Worm (Caenorhabditis elegans) whole organism, early embryonic: ENCODE results near the gene ifc-1.

ENCODE experiments used
- B0310.2 ChIP-seq: sonication (generic microtip); optimal IDR thresholded peaks from 2 replicates; lab custom pipeline; 2016; ENCODE audit warnings: mild to moderate bottlenecking, missing genetic modification characterization, missing compliant biosample characterization
- F13C5.2 ChIP-seq: sonication (generic microtip); optimal IDR thresholded peaks from 2 replicates; lab custom pipeline; 2017; ENCODE audit warnings: mild to moderate bottlenecking, missing genetic modification characterization, inconsistent platforms, missing compliant biosample characterization
- aly-1 ChIP-seq: sonication (generic microtip); optimal IDR thresholded peaks from 2 replicates; lab custom pipeline; 2016; ENCODE audit warnings: missing genetic modification characterization, missing compliant biosample characterization
- ama-1 ChIP-seq: fragments of 150-350 bp; optimal IDR thresholded peaks from 2 replicates; lab custom pipeline; 2014
- ceh-13 ChIP-seq: fragments of 200-800 bp; sonication (Bioruptor generic); optimal IDR thresholded peaks from 2 replicates; lab custom pipeline; 2018; ENCODE audit warnings: mild to moderate bottlenecking, missing genetic modification characterization, missing compliant biosample characterization
- ceh-36 ChIP-seq: sonication (generic microtip); optimal IDR thresholded peaks from 2 replicates; lab custom pipeline; 2016; ENCODE audit warnings: missing genetic modification characterization, inconsistent platforms, missing compliant biosample characterization
- ets-7 ChIP-seq: sonication (generic microtip); optimal IDR thresholded peaks from 2 replicates; lab custom pipeline; 2016; ENCODE audit warnings: missing genotype, missing genetic modification characterization, missing compliant biosample characterization
- flt-1 ChIP-seq: fragments of 200-800 bp; sonication (Bioruptor generic); IDR thresholded peaks from 2 replicates; pipeline ENCODE4 v1.3.6; 2022; ENCODE audit warnings: missing genetic modification characterization, missing compliant biosample characterization
- hmbx-1 ChIP-seq: sonication (generic microtip); optimal IDR thresholded peaks from 2 replicates; lab custom pipeline; 2016; ENCODE audit warnings: mild to moderate bottlenecking, missing genetic modification characterization, missing compliant biosample characterization
- hmg-4 ChIP-seq: fragments of 200-800 bp; sonication (Bioruptor generic); optimal IDR thresholded peaks from 2 replicates; lab custom pipeline; 2018; ENCODE audit warnings: mild to moderate bottlenecking, missing genetic modification characterization, missing compliant biosample characterization
- hnd-1 ChIP-seq: sonication (generic microtip); optimal IDR thresholded peaks from 2 replicates; lab custom pipeline; 2016; ENCODE audit warnings: missing genetic modification characterization, missing compliant biosample characterization
- pes-1 ChIP-seq: fragments of 200-800 bp; sonication (Bioruptor generic); IDR thresholded peaks from 2 replicates; pipeline ENCODE4 v1.3.6; 2022; ENCODE audit warnings: missing genetic modification reagents, missing genetic modification characterization, missing compliant biosample characterization
- scrt-1 ChIP-seq: fragments of 200-800 bp; sonication (Bioruptor generic); IDR thresholded peaks from 2 replicates; pipeline ENCODE4 v1.3.6; 2022; ENCODE audit warnings: missing genetic modification characterization, missing compliant biosample characterization
- sea-1 ChIP-seq: fragments of 200-800 bp; sonication (Bioruptor generic); conservative IDR thresholded peaks from 2 replicates; pipeline ENCODE4 v1.3.6; 2022; ENCODE audit warnings: missing genetic modification characterization, missing compliant biosample characterization
- tbx-11 ChIP-seq: fragments of 200-800 bp; sonication (Bioruptor generic); IDR thresholded peaks from 2 replicates; pipeline ENCODE4 v1.3.6; 2022; ENCODE audit warnings: missing genetic modification characterization, missing compliant biosample characterization
- tbx-37 ChIP-seq: fragments of 200-800 bp; sonication (Bioruptor generic); conservative IDR thresholded peaks from 2 replicates; pipeline ENCODE4 v1.3.6; 2022; ENCODE audit warnings: missing genetic modification reagents, missing genetic modification characterization, missing compliant biosample characterization
- tra-4 ChIP-seq: sonication (generic microtip); optimal IDR thresholded peaks from 2 replicates; lab custom pipeline; 2017; ENCODE audit warnings: missing genetic modification characterization, missing compliant biosample characterization

Gene ifc-1

DNA sequence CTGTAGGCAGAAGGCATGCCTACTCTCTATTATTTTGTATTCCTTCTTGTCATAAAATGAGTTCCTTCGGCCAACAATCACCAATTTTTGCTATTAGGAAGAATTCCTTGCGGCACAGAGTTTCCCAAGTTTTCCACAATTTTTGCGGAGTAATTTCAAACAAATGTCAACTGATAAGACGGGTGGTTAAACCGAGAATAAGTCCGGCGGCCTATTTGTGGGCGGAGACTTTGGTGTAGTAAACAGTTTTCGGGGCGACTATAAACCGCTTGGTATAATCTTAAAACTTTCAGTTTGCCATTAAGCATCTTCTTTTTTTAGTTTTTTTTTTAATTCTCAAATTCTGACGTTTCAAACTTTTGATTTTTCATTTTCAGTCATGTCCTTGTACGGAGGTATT, at the start of gene ifc-1:
TSS of gene ifc-1 (plus strand) at position 378 of the 400 bp plus-strand sequence.
- TF ChIP-seq B0310.2 (tag; lab: Kevin White, UChicago) (no peak), sea-1 (GFP tag; lab: Robert Waterston, UW) (no peak), hmbx-1 (no peak), hnd-1 (tag; lab: Kevin White, UChicago) (no peak), F13C5.2 (tag; lab: Kevin White, UChicago) (no peak), tbx-37 (GFP tag; lab: Robert Waterston, UW) (no peak), scrt-1 (GFP tag; lab: Robert Waterston, UW) (no peak), flt-1 (GFP tag; lab: Robert Waterston, UW) (no peak), ama-1 (lab: Kevin White, UChicago) (no peak), ceh-36 (tag; lab: Kevin White, UChicago) (no peak), ceh-13 (GFP tag; lab: Kevin White, UChicago) (no peak), aly-1 (tag; lab: Kevin White, UChicago) (no peak), hmg-4 (GFP tag; lab: Kevin White, UChicago) (no peak), pes-1 (GFP tag; lab: Robert Waterston, UW) (no peak), ets-7 (tag; lab: Kevin White, UChicago) (no peak)

- TF ChIP-seq hmbx-1 (no peak), ama-1 (lab: Kevin White, UChicago) (no peak), F13C5.2 (tag; lab: Kevin White, UChicago) (no peak), tra-4 (no peak), flt-1 (GFP tag; lab: Robert Waterston, UW) (no peak), sea-1 (GFP tag; lab: Robert Waterston, UW) (no peak), scrt-1 (GFP tag; lab: Robert Waterston, UW) (no peak), B0310.2 (tag; lab: Kevin White, UChicago) (no peak), hnd-1 (tag; lab: Kevin White, UChicago) (no peak)
Measured at ce11 chrV:2832666-2833065, 48.5 kb upstream of the ifc-1 start, which contains the start of gene srj-50. TSS of gene srj-50 (plus strand) at chrV:2832966.

DNA sequence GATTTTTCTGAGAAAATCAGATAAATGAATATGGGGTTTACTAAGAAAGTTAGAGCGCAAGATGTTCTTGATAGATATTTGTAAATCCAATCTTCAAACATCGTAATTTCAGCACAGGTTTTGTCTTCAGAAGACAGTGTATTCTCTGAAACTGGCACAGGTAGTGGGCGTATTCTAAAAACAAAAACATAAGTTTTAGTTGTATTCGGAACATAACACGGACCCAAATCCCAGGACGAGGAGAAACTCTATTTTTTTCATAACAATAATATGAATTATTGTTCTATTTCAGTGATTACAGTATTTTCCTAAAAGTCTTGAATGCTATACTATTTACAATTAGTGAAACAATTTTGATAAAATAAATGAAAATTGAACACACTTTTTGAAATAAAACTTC, 44.7 kb upstream of the ifc-1 start, which contains the start of gene srj-45:
TSS of gene srj-45 (minus strand) at position 101 of the 400 bp plus-strand sequence.
- TF ChIP-seq hnd-1 (tag; lab: Kevin White, UChicago), result no peak
- no peak for TF ChIP-seq ama-1 (lab: Kevin White, UChicago)
- TF ChIP-seq F13C5.2 (tag; lab: Kevin White, UChicago), result no peak
- TF ChIP-seq hmg-4 (GFP tag; lab: Kevin White, UChicago), result no peak
- no peak for TF ChIP-seq tra-4
- TF ChIP-seq ets-7 (tag; lab: Kevin White, UChicago), result no peak
- no peak for TF ChIP-seq pes-1 (GFP tag; lab: Robert Waterston, UW)
- no peak for TF ChIP-seq hmbx-1
- TF ChIP-seq scrt-1 (GFP tag; lab: Robert Waterston, UW), result no peak
- no peak for TF ChIP-seq tbx-11 (GFP tag; lab: Robert Waterston, UW)
- no peak for TF ChIP-seq sea-1 (GFP tag; lab: Robert Waterston, UW)
- TF ChIP-seq ceh-36 (tag; lab: Kevin White, UChicago), result no peak
- TF ChIP-seq aly-1 (tag; lab: Kevin White, UChicago), result no peak
- no peak for TF ChIP-seq tbx-37 (GFP tag; lab: Robert Waterston, UW)
- no peak for TF ChIP-seq flt-1 (GFP tag; lab: Robert Waterston, UW)
- no peak for TF ChIP-seq B0310.2 (tag; lab: Kevin White, UChicago)
- TF ChIP-seq ceh-13 (GFP tag; lab: Kevin White, UChicago), result no peak

DNA sequence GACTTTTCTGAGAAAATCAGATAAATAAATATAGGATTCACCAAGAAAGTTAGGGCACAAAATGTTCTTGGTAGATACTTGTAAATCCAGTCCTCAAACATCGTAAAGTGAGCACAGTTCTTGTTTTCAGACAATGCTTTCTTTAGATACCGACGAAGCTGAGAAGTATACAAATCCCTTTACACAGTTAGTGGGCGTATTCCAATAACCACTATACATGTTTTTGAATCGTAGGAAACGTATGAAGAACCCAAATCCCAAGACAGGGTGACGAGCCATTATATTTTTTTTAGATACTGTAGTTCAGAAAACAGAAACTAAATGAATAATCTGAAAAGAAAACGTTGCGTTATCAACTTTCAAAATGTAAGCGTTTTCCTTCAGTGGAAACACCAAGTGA, 35.4 kb upstream of the ifc-1 start, which contains the start of gene srj-44:
TSS of gene srj-44 (minus strand) at position 101 of the 400 bp plus-strand sequence.
- TF ChIP-seq aly-1 (tag; lab: Kevin White, UChicago) (no peak), scrt-1 (GFP tag; lab: Robert Waterston, UW) (no peak), sea-1 (GFP tag; lab: Robert Waterston, UW) (no peak), hmg-4 (GFP tag; lab: Kevin White, UChicago) (no peak), B0310.2 (tag; lab: Kevin White, UChicago) (no peak), ceh-13 (GFP tag; lab: Kevin White, UChicago) (no peak), pes-1 (GFP tag; lab: Robert Waterston, UW) (no peak), ama-1 (lab: Kevin White, UChicago) (no peak), ets-7 (tag; lab: Kevin White, UChicago) (no peak), hmbx-1 (no peak)

- TF ChIP-seq hmbx-1 (no peak), sea-1 (GFP tag; lab: Robert Waterston, UW) (no peak), hnd-1 (tag; lab: Kevin White, UChicago) (no peak), aly-1 (tag; lab: Kevin White, UChicago) (no peak), tra-4 (no peak), hmg-4 (GFP tag; lab: Kevin White, UChicago) (no peak), tbx-37 (GFP tag; lab: Robert Waterston, UW) (no peak), ets-7 (tag; lab: Kevin White, UChicago) (no peak), tbx-11 (GFP tag; lab: Robert Waterston, UW) (no peak), ceh-36 (tag; lab: Kevin White, UChicago) (no peak), pes-1 (GFP tag; lab: Robert Waterston, UW) (no peak), flt-1 (GFP tag; lab: Robert Waterston, UW) (no peak), B0310.2 (tag; lab: Kevin White, UChicago) (no peak), scrt-1 (GFP tag; lab: Robert Waterston, UW) (no peak), F13C5.2 (tag; lab: Kevin White, UChicago) (no peak), ceh-13 (GFP tag; lab: Kevin White, UChicago) (no peak), ama-1 (lab: Kevin White, UChicago) (no peak)
Measured at ce11 chrV:2848290-2848937, 32.8 kb upstream of the ifc-1 start, which contains the start of gene srj-49. TSS of gene srj-49 (minus strand) at chrV:2848340.

- TF ChIP-seq F13C5.2 (tag; lab: Kevin White, UChicago) (no peak), tbx-37 (GFP tag; lab: Robert Waterston, UW) (no peak)
Measured at ce11 chrV:2849071-2849470, 32.1 kb upstream of the ifc-1 start, which contains the start of gene ugt-53. TSS of gene ugt-53 (plus strand) at chrV:2849343.
